1 fruit fly cellular context compared by ENCODE assay signal in genomic region chr3R:31956264-31956663, dm6.
TF ChIP-seq lines count a peak whose summit lies in the region.

No protein-coding gene starts in this region.

TF ChIP-seq in whole organism, prepupa, 60 proteins besides CTCF, POLR2A, EP300 and RAD21 (continued from another document):
- no peak for TF ChIP-seq CG8632 (GFP tag; optimal IDR thresholded peaks at IDR 0.05; lab: Kevin White, UChicago)
- peak; percentile 81 for TF ChIP-seq svp (GFP tag; lab: Kevin White, UChicago)
- no peak for TF ChIP-seq net (GFP tag; optimal IDR thresholded peaks at IDR 0.05; lab: Kevin White, UChicago)
- TF ChIP-seq CG10669 (GFP tag; optimal IDR thresholded peaks at IDR 0.05; lab: Kevin White, UChicago) = no peak
- TF ChIP-seq CG6792 (GFP tag; optimal IDR thresholded peaks at IDR 0.05; lab: Kevin White, UChicago) = peak; percentile 31
- TF ChIP-seq ss (GFP tag; optimal IDR thresholded peaks at IDR 0.05; lab: Kevin White, UChicago) = no peak
- no peak for TF ChIP-seq Gug (GFP tag; IDR thresholded peaks at IDR 0.05; lab: Robert Waterston, UW)
- TF ChIP-seq CG15336 (GFP tag; IDR thresholded peaks at IDR 0.05; lab: Robert Waterston, UW) = no peak
- peak; percentile 66 for TF ChIP-seq Smox (GFP tag; optimal IDR thresholded peaks at IDR 0.05; lab: Kevin White, UChicago)
- TF ChIP-seq Eip93F (GFP tag; optimal IDR thresholded peaks at IDR 0.05; lab: Kevin White, UChicago) = no peak
- TF ChIP-seq Lpt (GFP tag; optimal IDR thresholded peaks at IDR 0.05; lab: Kevin White, UChicago) = no peak
- TF ChIP-seq Eip78C (GFP tag; lab: Kevin White, UChicago) = peak; percentile 62
- peak; percentile 12 for TF ChIP-seq OdsH (GFP tag; optimal IDR thresholded peaks at IDR 0.05; lab: Kevin White, UChicago)
- TF ChIP-seq dac (GFP tag; optimal IDR thresholded peaks at IDR 0.05; lab: Kevin White, UChicago) = no peak
- TF ChIP-seq Sox102F (GFP tag; optimal IDR thresholded peaks at IDR 0.05; lab: Kevin White, UChicago) = peak; percentile 50
- TF ChIP-seq acj6 (GFP tag; optimal IDR thresholded peaks at IDR 0.05; lab: Kevin White, UChicago) = peak; percentile 51
- no peak for TF ChIP-seq CG32006 (GFP tag; optimal IDR thresholded peaks at IDR 0.05; lab: Kevin White, UChicago)
- no peak for TF ChIP-seq dsx (GFP tag; optimal IDR thresholded peaks at IDR 0.05; lab: Kevin White, UChicago; ENCODE audit: poor library complexity, severe bottlenecking)
- TF ChIP-seq CG11294 (GFP tag; IDR thresholded peaks at IDR 0.05; lab: Robert Waterston, UW) = no peak
- TF ChIP-seq Ets96B (tag; optimal IDR thresholded peaks at IDR 0.05; lab: Kevin White, UChicago) = no peak
- TF ChIP-seq CG8119 (GFP tag; IDR thresholded peaks at IDR 0.05; lab: Robert Waterston, UW) = no peak
- TF ChIP-seq CG6163 (GFP tag; IDR thresholded peaks at IDR 0.05; lab: Robert Waterston, UW) = peak; percentile 7; the same call in 1 of the 3 replicates
- TF ChIP-seq CG3919 (GFP tag; optimal IDR thresholded peaks at IDR 0.05; lab: Kevin White, UChicago) = peak; percentile 9
- peak; percentile 9 for TF ChIP-seq Sox14 (GFP tag; optimal IDR thresholded peaks at IDR 0.05; lab: Kevin White, UChicago)
- no peak for TF ChIP-seq Eip75B (GFP tag; optimal IDR thresholded peaks at IDR 0.05; lab: Kevin White, UChicago)
- peak; percentile 55 for TF ChIP-seq Ets21C (GFP tag; optimal IDR thresholded peaks at IDR 0.05; lab: Kevin White, UChicago)
- TF ChIP-seq fd59A (GFP tag; optimal IDR thresholded peaks at IDR 0.05; lab: Kevin White, UChicago) = no peak
- TF ChIP-seq CG9139 (GFP tag; optimal IDR thresholded peaks at IDR 0.05; lab: Kevin White, UChicago) = no peak
